Fruit fly (Drosophila melanogaster) whole organism, embryonic: ENCODE measurements around the gene CG13108.

ENCODE experiments used
- BtbVII ChIP-seq: fragments of 200-800 bp; sonication (Bioruptor generic); optimal IDR thresholded peaks from 3 replicates; lab custom pipeline; 2017; ENCODE audit warnings: missing biosample characterization, mild to moderate bottlenecking, missing genetic modification characterization
- CG11695 ChIP-seq: fragments of 200-800 bp; sonication (Bioruptor generic); IDR thresholded peaks from 3 replicates; pipeline ENCODE4 v1.3.6; 2022; ENCODE audit warnings: missing biosample characterization, missing genetic modification characterization
- CG12659 ChIP-seq: fragments of 200-800 bp; sonication (Bioruptor generic); optimal IDR thresholded peaks from 3 replicates; lab custom pipeline; 2017; ENCODE audit warnings: mild to moderate bottlenecking, missing biosample characterization, missing genetic modification reagents, missing genetic modification characterization
- CG14050 ChIP-seq: fragments of 200-800 bp; sonication (Bioruptor generic); IDR thresholded peaks from 3 replicates; pipeline ENCODE4 v1.3.6; 2022; ENCODE audit warnings: missing biosample characterization, missing genetic modification characterization
- CG17912 ChIP-seq: fragments of 200-800 bp; sonication (Bioruptor generic); optimal IDR thresholded peaks from 2 replicates; lab custom pipeline; 2018; ENCODE audit warnings: missing biosample characterization, mild to moderate bottlenecking, missing genetic modification characterization
- CG18262 ChIP-seq: fragments of 200-800 bp; optimal IDR thresholded peaks from 3 replicates; lab custom pipeline; 2019; ENCODE audit warnings: missing biosample characterization, mild to moderate bottlenecking, missing genetic modification characterization, moderate library complexity
- CG2712 ChIP-seq: fragments of 200-800 bp; optimal IDR thresholded peaks from 3 replicates; lab custom pipeline; 2019; ENCODE audit warnings: missing biosample characterization, mild to moderate bottlenecking, missing genetic modification characterization, moderate library complexity
- CG2889 ChIP-seq: fragments of 200-800 bp; sonication (Bioruptor generic); IDR thresholded peaks from 3 replicates; pipeline ENCODE4 v1.3.6; 2022; ENCODE audit warnings: missing biosample characterization, missing genetic modification characterization
- CG31441 ChIP-seq: fragments of 200-800 bp; sonication (Bioruptor generic); IDR thresholded peaks from 2 replicates; pipeline ENCODE4 v1.3.6; 2022; ENCODE audit warnings: missing biosample characterization, missing genetic modification characterization
- CG3163 ChIP-seq: fragments of 200-800 bp; sonication (Bioruptor generic); optimal IDR thresholded peaks from 3 replicates; lab custom pipeline; 2016; ENCODE audit warnings: missing biosample characterization, missing genetic modification characterization
- CG32767 ChIP-seq: fragments of 200-800 bp; sonication (Bioruptor generic); IDR thresholded peaks from 2 replicates; pipeline ENCODE4 v1.3.6; 2022; ENCODE audit warnings: missing biosample characterization, missing genetic modification characterization
- CG32772 ChIP-seq: fragments of 200-800 bp; sonication (Bioruptor generic); IDR thresholded peaks from 2 replicates; pipeline ENCODE4 v1.3.6; 2022; ENCODE audit warnings: missing biosample characterization, missing genetic modification characterization
- CG33557 ChIP-seq: fragments of 200-800 bp; sonication (Bioruptor generic); optimal IDR thresholded peaks from 2 replicates; lab custom pipeline; 2019; ENCODE audit warnings: missing biosample characterization, mild to moderate bottlenecking, missing genetic modification characterization, moderate library complexity
- CG34224 ChIP-seq: fragments of 200-800 bp; sonication (Bioruptor generic); IDR thresholded peaks from 3 replicates; pipeline ENCODE4 v1.3.6; 2022; ENCODE audit warnings: missing biosample characterization, missing genetic modification characterization; ENCODE audit not compliant: partially characterized antibody
- CG34376 ChIP-seq: fragments of 200-800 bp; sonication (Bioruptor generic); optimal IDR thresholded peaks from 2 replicates; lab custom pipeline; 2018; ENCODE audit warnings: missing biosample characterization, mild to moderate bottlenecking, missing genetic modification characterization
- CG34422 ChIP-seq: fragments of 200-800 bp; sonication (Bioruptor generic); IDR thresholded peaks from 3 replicates; pipeline ENCODE4 v1.3.6; 2022; ENCODE audit warnings: missing biosample characterization, missing genetic modification characterization
- CG4617 ChIP-seq: fragments of 200-800 bp; sonication (Bioruptor generic); optimal IDR thresholded peaks from 3 replicates; lab custom pipeline; 2016; ENCODE audit warnings: missing biosample characterization, missing genetic modification characterization, borderline replicate concordance
- CG5180 ChIP-seq: fragments of 200-800 bp; sonication (Bioruptor generic); optimal IDR thresholded peaks from 3 replicates; lab custom pipeline; 2017; ENCODE audit warnings: missing biosample characterization, missing genetic modification characterization, mild to moderate bottlenecking, moderate library complexity, missing genetic modification reagents
- CG6813 ChIP-seq: fragments of 200-800 bp; sonication (Bioruptor generic); optimal IDR thresholded peaks from 2 replicates; lab custom pipeline; 2017; ENCODE audit warnings: missing biosample characterization, missing genetic modification characterization, mild to moderate bottlenecking, moderate library complexity, missing genetic modification reagents
- CG7372 ChIP-seq: fragments of 200-800 bp; sonication (Bioruptor generic); IDR thresholded peaks from 2 replicates; pipeline ENCODE4 v1.3.6; 2022; ENCODE audit warnings: missing biosample characterization, missing genetic modification characterization
- CG7556 ChIP-seq: fragments of 200-800 bp; sonication (Bioruptor generic); optimal IDR thresholded peaks from 2 replicates; lab custom pipeline; 2017; ENCODE audit warnings: missing biosample characterization, mild to moderate bottlenecking, missing genetic modification characterization
- D19A ChIP-seq: fragments of 200-800 bp; optimal IDR thresholded peaks from 3 replicates; lab custom pipeline; 2019; ENCODE audit warnings: missing biosample characterization, mild to moderate bottlenecking, missing genetic modification characterization, moderate library complexity
- Dbx ChIP-seq: fragments of 200-800 bp; sonication (Bioruptor generic); IDR thresholded peaks from 3 replicates; pipeline ENCODE4 v1.3.6; 2022; ENCODE audit warnings: missing biosample characterization, missing genetic modification characterization
- Deaf1 ChIP-seq: fragments of 200-800 bp; optimal IDR thresholded peaks from 3 replicates; lab custom pipeline; 2019; ENCODE audit warnings: missing biosample characterization, mild to moderate bottlenecking, missing genetic modification characterization, moderate library complexity
- HLHmδ ChIP-seq: fragments of 200-800 bp; sonication (Bioruptor generic); optimal IDR thresholded peaks from 2 replicates; lab custom pipeline; 2018; ENCODE audit warnings: missing biosample characterization, mild to moderate bottlenecking, missing genetic modification characterization, moderate library complexity
- Hand ChIP-seq: fragments of 200-800 bp; sonication (Bioruptor generic); optimal IDR thresholded peaks from 2 replicates; lab custom pipeline; 2017; ENCODE audit warnings: mild to moderate bottlenecking, missing biosample characterization, missing genetic modification reagents, missing genetic modification characterization
- Kr ChIP-seq: fragments of 200-800 bp; sonication (Bioruptor generic); optimal IDR thresholded peaks from 2 replicates; lab custom pipeline; 2017; ENCODE audit warnings: missing biosample characterization, mild to moderate bottlenecking, missing genetic modification characterization
- Mad ChIP-seq: fragments of 200-800 bp; sonication (Bioruptor generic); optimal IDR thresholded peaks from 2 replicates; lab custom pipeline; 2016; ENCODE audit warnings: missing biosample characterization, missing genetic modification characterization
- Med ChIP-seq: fragments of 200-800 bp; sonication (Bioruptor generic); peaks from one replicate; lab custom pipeline; 2016; ENCODE audit warnings: missing biosample characterization, missing genetic modification characterization, mild to moderate bottlenecking, inconsistent platforms, moderate library complexity
- Nf-YA ChIP-seq: fragments of 200-800 bp; sonication (Bioruptor generic); IDR thresholded peaks from 2 replicates; pipeline ENCODE4 v1.3.6; 2022; ENCODE audit warnings: missing biosample characterization, missing genetic modification characterization
- NfI ChIP-seq: fragments of 200-800 bp; sonication (Bioruptor generic); optimal IDR thresholded peaks from 3 replicates; lab custom pipeline; 2018; ENCODE audit warnings: missing biosample characterization, mild to moderate bottlenecking, missing genetic modification characterization, moderate library complexity
- PHDP ChIP-seq: fragments of 200-800 bp; sonication (Bioruptor generic); optimal IDR thresholded peaks from 3 replicates; lab custom pipeline; 2018; ENCODE audit warnings: missing biosample characterization, mild to moderate bottlenecking, missing genetic modification characterization, moderate library complexity
- Pdp1 ChIP-seq, 2 experiments: fragments of 200-800 bp; sonication (Bioruptor generic); optimal IDR thresholded peaks; 3 replicates each; lab custom pipeline; 2016; ENCODE audit warnings: missing biosample characterization in 2 of 2, missing genetic modification characterization in 2 of 2, mild to moderate bottlenecking in 1 of 2, moderate library complexity in 1 of 2
- Stat92E ChIP-seq, 3 experiments: fragments of >200 bp in 2 of 3; fragments of 200-800 bp in 1 of 3; sonication (Bioruptor generic) in 1 of 3; optimal IDR thresholded peaks; 2 replicates each; lab custom pipeline; 2017 to 2019; ENCODE audit warnings: missing biosample characterization in 3 of 3, missing genetic modification characterization in 3 of 3, mild to moderate bottlenecking in 1 of 3, moderate library complexity in 1 of 3
- crp ChIP-seq, 2 experiments: fragments of 200-800 bp; sonication (Bioruptor generic); optimal IDR thresholded peaks; 2 replicates in 1 of 2; 3 replicates in 1 of 2; lab custom pipeline; 2017; ENCODE audit warnings: missing biosample characterization in 2 of 2, missing genetic modification characterization in 2 of 2, mild to moderate bottlenecking in 1 of 2, moderate library complexity in 1 of 2
- ftz-f1 ChIP-seq: fragments of 200-800 bp; sonication (Bioruptor generic); optimal IDR thresholded peaks from 2 replicates; lab custom pipeline; 2016; ENCODE audit warnings: missing biosample characterization, missing genetic modification characterization
- grn ChIP-seq: fragments of 200-800 bp; sonication (Bioruptor generic); optimal IDR thresholded peaks from 3 replicates; lab custom pipeline; 2017; ENCODE audit warnings: missing biosample characterization, missing genetic modification characterization
- her ChIP-seq: fragments of 200-800 bp; sonication (Bioruptor generic); optimal IDR thresholded peaks from 2 replicates; lab custom pipeline; 2016; ENCODE audit warnings: missing biosample characterization, missing genetic modification characterization
- kni ChIP-seq: fragments of 200-800 bp; sonication (Bioruptor generic); optimal IDR thresholded peaks from 3 replicates; lab custom pipeline; 2017; ENCODE audit warnings: mild to moderate bottlenecking, missing biosample characterization, missing genetic modification reagents, missing genetic modification characterization
- lbe ChIP-seq: fragments of 200-800 bp; sonication (Bioruptor generic); optimal IDR thresholded peaks from 2 replicates; lab custom pipeline; 2016; ENCODE audit warnings: missing biosample characterization, mild to moderate bottlenecking, missing genetic modification characterization
- odd ChIP-seq: fragments of 200-800 bp; sonication (Bioruptor generic); optimal IDR thresholded peaks from 2 replicates; lab custom pipeline; 2017; ENCODE audit warnings: missing biosample characterization, mild to moderate bottlenecking, missing genetic modification characterization
- repo ChIP-seq: fragments of 200-800 bp; sonication (Bioruptor generic); optimal IDR thresholded peaks from 2 replicates; lab custom pipeline; 2016; ENCODE audit warnings: missing biosample characterization, missing genetic modification characterization
- scrt ChIP-seq: fragments of 200-800 bp; sonication (Bioruptor generic); optimal IDR thresholded peaks from 2 replicates; lab custom pipeline; 2018; ENCODE audit warnings: missing biosample characterization, mild to moderate bottlenecking, missing genetic modification characterization, moderate library complexity
- sug ChIP-seq: fragments of 200-800 bp; optimal IDR thresholded peaks from 2 replicates; lab custom pipeline; 2019; ENCODE audit warnings: missing biosample characterization, mild to moderate bottlenecking, missing genetic modification characterization, moderate library complexity
- tap ChIP-seq: fragments of 200-800 bp; optimal IDR thresholded peaks from 3 replicates; lab custom pipeline; 2019; ENCODE audit warnings: missing biosample characterization, mild to moderate bottlenecking, missing genetic modification characterization, moderate library complexity
- unc-4 ChIP-seq: fragments of 200-800 bp; sonication (Bioruptor generic); IDR thresholded peaks from 2 replicates; pipeline ENCODE4 v1.3.6; 2022; ENCODE audit warnings: missing biosample characterization, missing genetic modification characterization; ENCODE audit not compliant: partially characterized antibody
- unpg ChIP-seq: fragments of 200-800 bp; sonication (Bioruptor generic); optimal IDR thresholded peaks from 3 replicates; lab custom pipeline; 2018; ENCODE audit warnings: missing biosample characterization, mild to moderate bottlenecking, missing genetic modification characterization, moderate library complexity
- vvl ChIP-seq: fragments of 200-800 bp; sonication (Bioruptor generic); IDR thresholded peaks from 2 replicates; pipeline ENCODE4 v1.3.6; 2022; ENCODE audit warnings: missing biosample characterization, missing genetic modification characterization

The CG13108 gene

dm6 chr2L:9176114-9176553, 12.1 kb downstream of the CG13108 start (continued):
- TF ChIP-seq grn (no peak), CG2712 (tag; lab: Kevin White, UChicago) (peak; percentile 18), CG3163 (peak; percentile 100), unpg (peak; percentile 24), her (GFP tag; lab: Kevin White, UChicago) (peak; percentile 28), CG7372 (no peak), odd (GFP tag; lab: Kevin White, UChicago) (peak; percentile 19), PHDP (tag; lab: Kevin White, UChicago) (peak; percentile 38), CG32767 (GFP tag; lab: Robert Waterston, UW) (peak; percentile 66; the same call in 1 of the 2 replicates), CG32772 (GFP tag; lab: Robert Waterston, UW) (no peak), CG5180 (GFP tag; lab: Kevin White, UChicago) (no peak), sug (tag; lab: Kevin White, UChicago) (peak; percentile 29), lbe (GFP tag; lab: Kevin White, UChicago) (peak; percentile 59), ftz-f1 (GFP tag; lab: Kevin White, UChicago) (peak; percentile 97), Hand (peak; percentile 20), Kr (GFP tag; lab: Kevin White, UChicago) (peak; percentile 7), NfI (GFP tag; lab: Kevin White, UChicago) (peak; percentile 4), D19A (peak; percentile 27), CG34376 (GFP tag; lab: Kevin White, UChicago) (peak; percentile 70), CG4617 (no peak), Med (GFP tag; lab: Kevin White, UChicago) (peak; percentile 91), CG14050 (peak; percentile 15; the same call in 2 of the 3 replicates), Deaf1 (tag; lab: Kevin White, UChicago) (peak; percentile 60), crp (GFP tag; optimal IDR thresholded peaks at IDR 0.05; lab: Kevin White, UChicago) (peak in 1 of 2 experiments; percentile 37), Stat92E (GFP tag; optimal IDR thresholded peaks at IDR 0.05; lab: Kevin White, UChicago) (peak in 1 of 3 experiments; percentile 42), CG34224 (peak; percentile 79), Mad (GFP tag; lab: Kevin White, UChicago) (peak; percentile 19), CG33557 (GFP tag; lab: Kevin White, UChicago) (peak; percentile 55), kni (GFP tag; lab: Kevin White, UChicago) (peak; percentile 79), Pdp1 (GFP tag; optimal IDR thresholded peaks at IDR 0.05; lab: Kevin White, UChicago) (peak in 1 of 2 experiments; percentile 21), CG12659 (GFP tag; lab: Kevin White, UChicago) (peak; percentile 24), CG17912 (GFP tag; lab: Kevin White, UChicago) (peak; percentile 46), BtbVII (GFP tag; lab: Kevin White, UChicago) (peak; percentile 48), scrt (GFP tag; lab: Kevin White, UChicago) (peak; percentile 55), CG34422 (peak; percentile 81; the same call in 1 of the 3 replicates), Nf-YA (no peak), CG18262 (tag; lab: Kevin White, UChicago) (peak; percentile 6), CG6813 (peak; percentile 53), CG7556 (peak; percentile 9), vvl (GFP tag; lab: Robert Waterston, UW) (peak; percentile 73; the same call in 1 of the 2 replicates), Dbx (peak; percentile 67; the same call in 2 of the 3 replicates), tap (tag; lab: Kevin White, UChicago) (peak; percentile 38), CG2889 (GFP tag; lab: Robert Waterston, UW) (no peak), unc-4 (0 out of 2 replicates have a peak, but pooled peaks have one; percentile 13), HLHmδ (GFP tag; lab: Kevin White, UChicago) (peak; percentile 85), CG11695 (GFP tag; lab: Robert Waterston, UW) (peak; percentile 73; the same call in 2 of the 3 replicates), repo (GFP tag; lab: Kevin White, UChicago) (peak; percentile 20), CG31441 (GFP tag; lab: Robert Waterston, UW) (peak; percentile 33; the same call in 1 of the 2 replicates)
